Worm (Caenorhabditis elegans): ENCODE data around the gene D1044.4.

- TF ChIP-seq fkh-10 (GFP tag; optimal IDR thresholded peaks at IDR 0.05) (no peak), ama-1 (optimal IDR thresholded peaks at IDR 0.05) (no peak), pqm-1 (tag; optimal IDR thresholded peaks at IDR 0.05) (no peak), ztf-4 (tag; optimal IDR thresholded peaks at IDR 0.05) (no peak), nhr-11 (tag; optimal IDR thresholded peaks at IDR 0.05) (no peak), mdl-1 (tag; optimal IDR thresholded peaks at IDR 0.05) (no peak), unc-39 (tag; optimal IDR thresholded peaks at IDR 0.05) (no peak), lin-15B (tag; optimal IDR thresholded peaks at IDR 0.05) (no peak), fos-1 (tag; optimal IDR thresholded peaks at IDR 0.05) (no peak), daf-12 (tag; optimal IDR thresholded peaks at IDR 0.05) (no peak), ceh-82 (tag; optimal IDR thresholded peaks at IDR 0.05) (no peak), ztf-11 (tag; optimal IDR thresholded peaks at IDR 0.05) (no peak)
Measured at ce11 chrIII:5563680-5564079, 41.9 kb upstream of the D1044.4 start.
